Fruit fly (Drosophila melanogaster) whole organism, wandering third instar larva: Measurements from ENCODE around the gene CG14568.

ENCODE experiments used
- Abd-B ChIP-seq: fragments of >200 bp; optimal IDR thresholded peaks from 2 replicates; lab custom pipeline; 2017; ENCODE audit warnings: missing biosample characterization, missing genetic modification characterization
- CG9705 ChIP-seq: fragments of 200-800 bp; sonication (Bioruptor generic); optimal IDR thresholded peaks from 2 replicates; lab custom pipeline; 2018; ENCODE audit warnings: missing biosample characterization, mild to moderate bottlenecking, missing genetic modification characterization
- CrebA ChIP-seq: fragments of 200-800 bp; sonication (Bioruptor generic); optimal IDR thresholded peaks from 2 replicates; lab custom pipeline; 2016; ENCODE audit warnings: missing biosample characterization, mild to moderate bottlenecking, missing genetic modification characterization, borderline replicate concordance
- Dfd ChIP-seq: fragments of >200 bp; optimal IDR thresholded peaks from 2 replicates; lab custom pipeline; 2017; ENCODE audit warnings: missing biosample characterization, missing genetic modification characterization
- Dif ChIP-seq: fragments of 200-275, 200-300 bp; sonication (Bioruptor generic); optimal IDR thresholded peaks from 2 replicates; lab custom pipeline; 2018; ENCODE audit warnings: missing biosample characterization, missing genetic modification characterization; ENCODE audit not compliant: partially characterized antibody
- GATAd ChIP-seq: sonication (Bioruptor generic); optimal IDR thresholded peaks from 2 replicates; lab custom pipeline; 2016; ENCODE audit warnings: missing biosample characterization, missing genetic modification characterization
- HLH106 ChIP-seq: fragments of 200-800 bp; optimal IDR thresholded peaks from 3 replicates; lab custom pipeline; 2019; ENCODE audit warnings: missing biosample characterization, mild to moderate bottlenecking, missing genetic modification characterization, moderate library complexity
- Hnf4 ChIP-seq: fragments of 200-800 bp; sonication (Bioruptor generic); optimal IDR thresholded peaks from 2 replicates; lab custom pipeline; 2016; ENCODE audit warnings: missing biosample characterization, mild to moderate bottlenecking, missing genetic modification characterization
- Hr78 ChIP-seq: fragments of >200 bp; optimal IDR thresholded peaks from 2 replicates; lab custom pipeline; 2017; ENCODE audit warnings: missing biosample characterization, missing genetic modification characterization
- Hr83 ChIP-seq: fragments of 200-300 bp; sonication (Bioruptor generic); optimal IDR thresholded peaks from 2 replicates; lab custom pipeline; 2016; ENCODE audit warnings: missing biosample characterization, mild to moderate bottlenecking, missing genetic modification characterization, moderate library complexity; ENCODE audit not compliant: poor library complexity, severe bottlenecking
- Jra ChIP-seq: sonication (Bioruptor generic); optimal IDR thresholded peaks from 2 replicates; lab custom pipeline; 2016; ENCODE audit warnings: missing biosample characterization, missing genetic modification characterization
- Mio ChIP-seq: sonication (Bioruptor generic); optimal IDR thresholded peaks from 2 replicates; lab custom pipeline; 2016; ENCODE audit warnings: missing biosample characterization, missing genetic modification characterization
- Myc ChIP-seq: fragments of >200 bp; optimal IDR thresholded peaks from 2 replicates; lab custom pipeline; 2017
- N ChIP-seq: fragments of >200 bp; optimal IDR thresholded peaks from 2 replicates; lab custom pipeline; 2018; ENCODE audit warnings: missing biosample characterization, missing external identifiers, missing genetic modification characterization
- OdsH ChIP-seq: fragments of 200-800 bp; sonication (Bioruptor generic); optimal IDR thresholded peaks from 2 replicates; lab custom pipeline; 2016; ENCODE audit warnings: missing biosample characterization, mild to moderate bottlenecking, missing genetic modification characterization
- Rel ChIP-seq, 2 experiments: fragments of 200-800 bp; sonication (Bioruptor generic) in 1 of 2; optimal IDR thresholded peaks; 2 replicates in 1 of 2; 3 replicates in 1 of 2; lab custom pipeline; 2016 to 2019; ENCODE audit warnings: mild to moderate bottlenecking in 2 of 2, missing biosample characterization in 2 of 2, missing genetic modification characterization in 2 of 2, moderate library complexity in 1 of 2
- Vsx2 ChIP-seq: fragments of 200-300, 225-300 bp; sonication (Bioruptor generic); optimal IDR thresholded peaks from 2 replicates; lab custom pipeline; 2018; ENCODE audit warnings: missing biosample characterization, missing genetic modification characterization; ENCODE audit not compliant: partially characterized antibody
- br ChIP-seq: fragments of 200-800 bp; sonication (Bioruptor generic); optimal IDR thresholded peaks from 2 replicates; lab custom pipeline; 2016; ENCODE audit warnings: missing biosample characterization, missing genetic modification characterization
- brk ChIP-seq: fragments of 200-800 bp; sonication (Bioruptor generic); optimal IDR thresholded peaks from 2 replicates; lab custom pipeline; 2016; ENCODE audit warnings: missing biosample characterization, mild to moderate bottlenecking, missing genetic modification characterization
- dl ChIP-seq, 2 experiments: fragments of 175-275, 200-275 bp in 1 of 2; fragments of 200-275 bp in 1 of 2; sonication (Bioruptor generic); optimal IDR thresholded peaks; lab custom pipeline; 2018; ENCODE audit warnings: mild to moderate bottlenecking in 2 of 2, missing biosample characterization in 2 of 2, missing genetic modification characterization in 2 of 2, moderate library complexity in 2 of 2; ENCODE audit not compliant: partially characterized antibody in 2 of 2, insufficient read depth in 1 of 2
- dmrt93B ChIP-seq: fragments of 200-800 bp; sonication (Bioruptor generic); optimal IDR thresholded peaks from 2 replicates; lab custom pipeline; 2018; ENCODE audit warnings: missing biosample characterization, mild to moderate bottlenecking, missing genetic modification characterization
- dsf ChIP-seq: sonication (Bioruptor generic); optimal IDR thresholded peaks from 2 replicates; lab custom pipeline; 2016; ENCODE audit warnings: missing biosample characterization, missing genetic modification characterization, borderline replicate concordance
- ey ChIP-seq: fragments of 200-800 bp; sonication (Bioruptor generic); optimal IDR thresholded peaks from 2 replicates; lab custom pipeline; 2016; ENCODE audit warnings: missing biosample characterization, missing genetic modification characterization
- foxo ChIP-seq, 2 experiments: fragments of 200-800 bp; sonication (Bioruptor generic); optimal IDR thresholded peaks; 2 replicates in 1 of 2; 3 replicates in 1 of 2; lab custom pipeline; 2016 to 2017; ENCODE audit warnings: missing biosample characterization in 2 of 2, missing genetic modification characterization in 2 of 2
- fru ChIP-seq: fragments of 200-800 bp; sonication (Bioruptor generic); optimal IDR thresholded peaks from 3 replicates; lab custom pipeline; 2016; ENCODE audit warnings: missing biosample characterization, mild to moderate bottlenecking, missing genetic modification characterization
- h ChIP-seq: fragments of 200-800 bp; sonication (Bioruptor generic); optimal IDR thresholded peaks from 3 replicates; lab custom pipeline; 2016; ENCODE audit warnings: missing biosample characterization, mild to moderate bottlenecking, missing genetic modification characterization
- jim ChIP-seq: fragments of 175-275, 200-325 bp; sonication (Bioruptor generic); optimal IDR thresholded peaks from 2 replicates; lab custom pipeline; 2016; ENCODE audit warnings: missing biosample characterization, mild to moderate bottlenecking, missing genetic modification characterization
- pan ChIP-seq: fragments of >200 bp; optimal IDR thresholded peaks from 2 replicates; lab custom pipeline; 2017
- rgr ChIP-seq: fragments of 200-800 bp; sonication (Bioruptor generic); optimal IDR thresholded peaks from 3 replicates; lab custom pipeline; 2016; ENCODE audit warnings: missing biosample characterization, mild to moderate bottlenecking, missing genetic modification characterization
- sage ChIP-seq: fragments of 200-800 bp; sonication (Bioruptor generic); optimal IDR thresholded peaks from 2 replicates; lab custom pipeline; 2016; ENCODE audit warnings: missing biosample characterization, mild to moderate bottlenecking, missing genetic modification characterization
- sv ChIP-seq: fragments of 200-800 bp; sonication (Bioruptor generic); optimal IDR thresholded peaks from 3 replicates; lab custom pipeline; 2016; ENCODE audit warnings: missing biosample characterization, missing genetic modification characterization
- tai ChIP-seq: sonication (Bioruptor generic); optimal IDR thresholded peaks from 2 replicates; lab custom pipeline; 2016; ENCODE audit warnings: missing biosample characterization, missing genetic modification characterization
- usp ChIP-seq: fragments of >200 bp; optimal IDR thresholded peaks from 2 replicates; lab custom pipeline; 2017; ENCODE audit warnings: missing biosample characterization, missing genetic modification characterization

CG14568 gene

dm6 chr3L:21727728-21728124 is 5.6 kb downstream of the CG14568 start:
- TF ChIP-seq Myc (no peak), HLH106 (tag; lab: Kevin White, UChicago) (no peak), tai (GFP tag; lab: Kevin White, UChicago) (no peak), Dif (GFP tag; lab: Kevin White, UChicago) (no peak), Abd-B (GFP tag; lab: Kevin White, UChicago) (no peak)

dm6 chr3L:21727013-21727727 is 6.1 kb downstream of the CG14568 start:
- TF ChIP-seq rgr (no peak), jim (GFP tag; lab: Kevin White, UChicago) (no peak), Abd-B (GFP tag; lab: Kevin White, UChicago) (no peak), pan (lab: Kevin White, UChicago) (no peak), CrebA (GFP tag; lab: Kevin White, UChicago) (no peak), Hr78 (GFP tag; lab: Kevin White, UChicago) (no peak), h (GFP tag; lab: Kevin White, UChicago) (no peak), br (GFP tag; lab: Kevin White, UChicago) (no peak), tai (GFP tag; lab: Kevin White, UChicago) (no peak), Jra (GFP tag; lab: Kevin White, UChicago) (no peak), Hr83 (GFP tag; lab: Kevin White, UChicago) (no peak)

- peak; percentile 6 for TF ChIP-seq fru (GFP tag; lab: Kevin White, UChicago)
- peak in 1 of 2 experiments; percentile 9 for TF ChIP-seq foxo (GFP tag; optimal IDR thresholded peaks at IDR 0.05; lab: Kevin White, UChicago)
- peak; percentile 16 for TF ChIP-seq h (GFP tag; lab: Kevin White, UChicago)
- no peak for TF ChIP-seq N (GFP tag; lab: Kevin White, UChicago)
- no peak for TF ChIP-seq Hr78 (GFP tag; lab: Kevin White, UChicago)
- TF ChIP-seq CrebA (GFP tag; lab: Kevin White, UChicago), result no peak
- TF ChIP-seq usp, result no peak
Measured at dm6 chr3L:21720869-21721268, 12.4 kb downstream of the CG14568 start.

- TF ChIP-seq Dfd (GFP tag; lab: Kevin White, UChicago), result peak; percentile 95
- TF ChIP-seq foxo (GFP tag; optimal IDR thresholded peaks at IDR 0.05; lab: Kevin White, UChicago), result no peak
- TF ChIP-seq, all 38 proteins: peak for 1
Measured at dm6 chr3L:21718233-21718632, 15.1 kb downstream of the CG14568 start.

- no peak for TF ChIP-seq dsf (GFP tag; lab: Kevin White, UChicago)
- TF ChIP-seq foxo (GFP tag; optimal IDR thresholded peaks at IDR 0.05; lab: Kevin White, UChicago), result no peak
- no peak for TF ChIP-seq ey (GFP tag; lab: Kevin White, UChicago)
- no peak for TF ChIP-seq Hnf4 (GFP tag; lab: Kevin White, UChicago)
- no peak for TF ChIP-seq Vsx2 (GFP tag; lab: Kevin White, UChicago)
- no peak for TF ChIP-seq Hr83 (GFP tag; lab: Kevin White, UChicago)
- no peak for TF ChIP-seq Mio (GFP tag; lab: Kevin White, UChicago)
- TF ChIP-seq Jra (GFP tag; lab: Kevin White, UChicago), result no peak
- TF ChIP-seq h (GFP tag; lab: Kevin White, UChicago), result no peak
- TF ChIP-seq CrebA (GFP tag; lab: Kevin White, UChicago), result no peak
- no peak for TF ChIP-seq br (GFP tag; lab: Kevin White, UChicago)
- TF ChIP-seq GATAd, result no peak
- TF ChIP-seq Rel (GFP tag; optimal IDR thresholded peaks at IDR 0.05; lab: Kevin White, UChicago), result no peak
- TF ChIP-seq Rel (tag; optimal IDR thresholded peaks at IDR 0.05; lab: Kevin White, UChicago), result no peak
- TF ChIP-seq usp, result no peak
Measured at dm6 chr3L:21715974-21716373, 17.3 kb downstream of the CG14568 start.

dm6 chr3L:21709785-21710591 is 23.3 kb downstream of the CG14568 start:
- peak; percentile 30 for TF ChIP-seq br (GFP tag; lab: Kevin White, UChicago)
- no peak for TF ChIP-seq Jra (GFP tag; lab: Kevin White, UChicago)
- TF ChIP-seq dsf (GFP tag; lab: Kevin White, UChicago), result no peak
- TF ChIP-seq usp, result no peak
- TF ChIP-seq CG9705 (GFP tag; lab: Kevin White, UChicago), result peak; percentile 64
- no peak for TF ChIP-seq Abd-B (GFP tag; lab: Kevin White, UChicago)
- no peak for TF ChIP-seq dl (GFP tag; optimal IDR thresholded peaks at IDR 0.05; lab: Kevin White, UChicago; ENCODE audit: insufficient read depth in 1 of 2, partially characterized antibody in 2 of 2)
- TF ChIP-seq dmrt93B, result peak; percentile 83
- TF ChIP-seq sv, result no peak
- peak; percentile 50 for TF ChIP-seq sage (GFP tag; lab: Kevin White, UChicago)
- no peak for TF ChIP-seq Rel (GFP tag; optimal IDR thresholded peaks at IDR 0.05; lab: Kevin White, UChicago)
- peak; percentile 2 for TF ChIP-seq Rel (tag; optimal IDR thresholded peaks at IDR 0.05; lab: Kevin White, UChicago)
- TF ChIP-seq Vsx2 (GFP tag; lab: Kevin White, UChicago), result no peak
- no peak for TF ChIP-seq jim (GFP tag; lab: Kevin White, UChicago)
- TF ChIP-seq brk (GFP tag; lab: Kevin White, UChicago), result peak; percentile 39
- peak in 1 of 2 experiments; percentile 75 for TF ChIP-seq foxo (GFP tag; optimal IDR thresholded peaks at IDR 0.05; lab: Kevin White, UChicago)
- peak; percentile 54 for TF ChIP-seq Hr83 (GFP tag; lab: Kevin White, UChicago)
- TF ChIP-seq Myc, result no peak
- peak; percentile 79 for TF ChIP-seq OdsH (GFP tag; lab: Kevin White, UChicago)
